Worm (Caenorhabditis elegans) whole organism, L3 larva: ENCODE results near the gene dbn-1.

Experiments
- snpc-4 ChIP-seq: fragments of 150-350 bp; optimal IDR thresholded peaks from 2 replicates; lab custom pipeline; 2014; ENCODE audit warnings: missing biosample characterization, missing genetic modification characterization
- unc-62 ChIP-seq: fragments of 150-350 bp; sonication (generic microtip); optimal IDR thresholded peaks from 4 replicates; lab custom pipeline; 2014; ENCODE audit warnings: missing biosample characterization, missing genetic modification reagents, missing genetic modification characterization

DNA sequence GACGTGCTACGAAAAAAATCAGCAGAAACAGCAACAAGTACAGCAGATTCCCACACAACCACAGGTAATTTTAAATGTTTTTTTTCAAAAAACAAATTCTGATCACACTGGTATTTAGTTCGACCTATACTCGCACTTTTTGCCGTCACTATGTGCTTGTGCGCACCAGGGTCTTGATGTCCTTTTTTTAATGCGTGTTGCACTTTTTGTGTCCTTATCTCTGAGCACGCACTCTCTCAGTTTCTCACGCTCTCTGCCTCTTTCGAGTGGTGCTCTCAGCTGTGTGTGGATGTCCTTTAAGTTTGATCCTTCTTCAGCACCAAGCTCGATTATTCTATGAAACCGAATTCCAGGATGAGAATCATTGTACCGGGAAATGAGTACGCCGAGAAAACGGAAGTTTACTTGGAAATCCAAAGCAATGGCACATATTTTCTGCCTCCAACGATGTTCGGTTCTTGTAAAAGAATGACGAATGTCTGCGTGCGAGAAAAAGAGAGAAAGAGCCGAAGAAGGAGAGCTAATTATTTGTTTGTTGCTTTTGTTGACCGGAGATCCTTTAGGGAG, 43.4 kb downstream of the dbn-1 start:
- TF ChIP-seq unc-62 (GFP tag; lab: Kevin White, UChicago) (no peak), snpc-4 (tag; lab: Kevin White, UChicago) (no peak)
